Worm (Caenorhabditis elegans) whole organism, L4 larva: ENCODE data around the gene mlt-7.

Source experiments
- D1046.2 ChIP-seq: fragments of 200-800 bp; sonication (Bioruptor generic); IDR thresholded peaks from 2 replicates; pipeline ENCODE4 v1.3.6; 2022; ENCODE audit warnings: missing genetic modification characterization, missing compliant biosample characterization
- F10B5.3 ChIP-seq: sonication (generic microtip); optimal IDR thresholded peaks from 2 replicates; lab custom pipeline; 2016; ENCODE audit warnings: mild to moderate bottlenecking, missing genetic modification characterization, missing compliant biosample characterization
- T20F7.1 ChIP-seq: fragments of 200-800 bp; sonication (Bioruptor generic); optimal IDR thresholded peaks from 2 replicates; lab custom pipeline; 2018; ENCODE audit warnings: mild to moderate bottlenecking, missing genetic modification characterization, missing compliant biosample characterization
- T26A8.4 ChIP-seq: fragments of 200-800 bp; sonication (Bioruptor generic); IDR thresholded peaks from 2 replicates; pipeline ENCODE4 v1.3.6; 2022; ENCODE audit warnings: missing genetic modification characterization, missing compliant biosample characterization
- aha-1 ChIP-seq: fragments of 150-350 bp; peaks from one replicate; lab custom pipeline; 2014; ENCODE audit warnings: missing biosample characterization, missing genetic modification characterization
- arid-1 ChIP-seq: fragments of 200-800 bp; sonication (Bioruptor generic); conservative IDR thresholded peaks from 2 replicates; pipeline ENCODE4 v1.3.6; 2022; ENCODE audit warnings: missing genetic modification reagents, missing genetic modification characterization, missing compliant biosample characterization
- attf-4 ChIP-seq: sonication (generic microtip); optimal IDR thresholded peaks from 3 replicates; lab custom pipeline; 2017; ENCODE audit warnings: missing biosample characterization, missing genetic modification characterization
- ctbp-1 ChIP-seq: fragments of 200-800 bp; sonication (Bioruptor generic); IDR thresholded peaks from 2 replicates; pipeline ENCODE4 v1.3.6; 2022; ENCODE audit warnings: missing genetic modification reagents, missing genetic modification characterization, missing compliant biosample characterization
- daf-16 ChIP-seq, 3 experiments: sonication (generic microtip); optimal IDR thresholded peaks; 2 replicates each; lab custom pipeline; 2016 to 2017; ENCODE audit warnings: missing genetic modification characterization in 3 of 3, missing genetic modification reagents in 3 of 3, mild to moderate bottlenecking in 2 of 3, missing compliant biosample characterization in 2 of 3, missing biosample characterization in 1 of 3, moderate library complexity in 1 of 3
- dmd-6 ChIP-seq: fragments of 200-800 bp; sonication (Bioruptor generic); IDR thresholded peaks from 2 replicates; pipeline ENCODE4 v1.3.6; 2022; ENCODE audit warnings: missing genetic modification reagents, missing genetic modification characterization, missing compliant biosample characterization
- egl-43 ChIP-seq: fragments of 200-800 bp; sonication (Bioruptor generic); IDR thresholded peaks from 2 replicates; pipeline ENCODE4 v1.3.6; 2022; ENCODE audit warnings: missing genetic modification reagents, missing genetic modification characterization, missing compliant biosample characterization
- fos-1 ChIP-seq: fragments of 150-350 bp; optimal IDR thresholded peaks from 2 replicates; lab custom pipeline; 2014; ENCODE audit warnings: missing biosample characterization, missing genetic modification characterization
- hif-1 ChIP-seq, 2 experiments: sonication (generic microtip); optimal IDR thresholded peaks; 2 replicates each; lab custom pipeline; 2016 to 2017; ENCODE audit warnings: missing compliant biosample characterization in 2 of 2, missing genetic modification characterization in 2 of 2, missing genetic modification reagents in 2 of 2, missing genotype in 2 of 2, mild to moderate bottlenecking in 1 of 2
- lin-15B ChIP-seq: fragments of 150-350 bp; sonication (generic microtip); optimal IDR thresholded peaks from 3 replicates; lab custom pipeline; 2014; ENCODE audit warnings: missing biosample characterization, missing genetic modification characterization
- madf-5 ChIP-seq, 2 experiments: fragments of 200-800 bp; sonication (Bioruptor generic); IDR thresholded peaks; 2 replicates each; pipeline ENCODE4 v1.3.6; 2022; ENCODE audit warnings: missing compliant biosample characterization in 2 of 2, missing genetic modification characterization in 2 of 2
- mes-2 ChIP-seq: sonication (generic microtip); optimal IDR thresholded peaks from 2 replicates; lab custom pipeline; 2016; ENCODE audit warnings: missing genotype, mild to moderate bottlenecking, missing genetic modification characterization, missing compliant biosample characterization; ENCODE audit not compliant: poor library complexity, severe bottlenecking
- mxl-3 ChIP-seq: fragments of 200-800 bp; sonication (Bioruptor generic); optimal IDR thresholded peaks from 2 replicates; lab custom pipeline; 2018; ENCODE audit warnings: mild to moderate bottlenecking, missing genetic modification characterization, missing compliant biosample characterization
- nhr-42 ChIP-seq: fragments of 200-800 bp; sonication (Bioruptor generic); IDR thresholded peaks from 2 replicates; pipeline ENCODE4 v1.3.6; 2022; ENCODE audit warnings: missing genetic modification characterization, missing compliant biosample characterization
- nhr-48 ChIP-seq: sonication (generic microtip); optimal IDR thresholded peaks from 2 replicates; lab custom pipeline; 2016; ENCODE audit warnings: mild to moderate bottlenecking, missing genetic modification characterization, missing compliant biosample characterization
- php-3 ChIP-seq: fragments of 200-800 bp; sonication (Bioruptor generic); IDR thresholded peaks from 2 replicates; pipeline ENCODE4 v1.3.6; 2022; ENCODE audit warnings: missing genetic modification reagents, missing genetic modification characterization, missing compliant biosample characterization
- set-16 ChIP-seq: fragments of 200-800 bp; sonication (Bioruptor generic); IDR thresholded peaks from 2 replicates; pipeline ENCODE4 v1.3.6; 2022; ENCODE audit warnings: missing genetic modification reagents, missing genetic modification characterization, missing compliant biosample characterization
- tag-97 ChIP-seq: fragments of 200-800 bp; sonication (Bioruptor generic); IDR thresholded peaks from 2 replicates; pipeline ENCODE4 v1.3.6; 2022; ENCODE audit warnings: missing genetic modification characterization, missing compliant biosample characterization
- tra-1 ChIP-seq: fragments of 200-800 bp; sonication (Bioruptor generic); IDR thresholded peaks from 2 replicates; pipeline ENCODE4 v1.3.6; 2022; ENCODE audit warnings: missing genetic modification reagents, missing genetic modification characterization, missing compliant biosample characterization
- unc-62 ChIP-seq, 3 experiments: fragments of 150-350 bp in 1 of 3; sonication (generic microtip); optimal IDR thresholded peaks in 2 of 3; peaks in 1 of 3; 1 replicate in 1 of 3; 2 replicates in 2 of 3; lab custom pipeline; 2014 to 2017; ENCODE audit warnings: missing biosample characterization in 3 of 3, missing genetic modification characterization in 3 of 3, missing genetic modification reagents in 3 of 3, missing genotype in 1 of 3
- vab-7 ChIP-seq: fragments of 200-800 bp; sonication (Bioruptor generic); IDR thresholded peaks from 2 replicates; pipeline ENCODE4 v1.3.6; 2022; ENCODE audit warnings: missing genetic modification reagents, missing genetic modification characterization, missing compliant biosample characterization
- zfp-2 ChIP-seq: sonication (generic microtip); optimal IDR thresholded peaks from 2 replicates; lab custom pipeline; 2016; ENCODE audit warnings: mild to moderate bottlenecking, missing genetic modification characterization, missing compliant biosample characterization
- zfp-3 ChIP-seq: fragments of 200-800 bp; sonication (Bioruptor generic); conservative IDR thresholded peaks from 2 replicates; pipeline ENCODE4 v1.3.6; 2022; ENCODE audit warnings: missing genetic modification reagents, missing genetic modification characterization, missing compliant biosample characterization
- zip-11 ChIP-seq: fragments of 200-800 bp; sonication (Bioruptor generic); IDR thresholded peaks from 2 replicates; pipeline ENCODE4 v1.3.6; 2022; ENCODE audit warnings: missing genetic modification characterization, missing compliant biosample characterization

mlt-7 gene

DNA sequence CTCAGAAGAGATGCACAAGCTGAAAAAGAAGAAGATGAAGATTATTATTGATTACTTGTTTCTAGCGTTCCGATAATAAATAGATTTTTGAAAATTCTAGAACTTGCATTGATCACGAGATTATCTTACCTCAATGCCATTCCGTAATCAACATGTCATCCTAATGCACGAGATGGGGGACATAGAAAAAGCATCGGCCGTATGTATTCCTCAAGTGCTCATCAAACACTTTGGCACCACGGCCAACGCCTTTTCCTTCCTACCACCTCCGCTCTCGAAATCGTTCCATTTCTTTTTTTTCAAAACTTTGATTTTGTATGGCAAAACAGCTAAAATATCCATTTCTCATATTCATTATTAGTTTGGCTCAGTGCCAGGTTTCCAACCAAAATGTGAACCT is 34.0 kb upstream of the mlt-7 start, which contains the start of gene lat-2:
Gene lat-2, plus strand, starts transcription at position 301 of the 400 bp plus-strand sequence.
- TF ChIP-seq unc-62 (GFP tag; optimal IDR thresholded peaks at IDR 0.05 in 1 of 2; lab: Kevin White, UChicago) = peak in 1 of 2 experiments; percentile 67
- no peak for TF ChIP-seq unc-62 (tag; optimal IDR thresholded peaks at IDR 0.05; lab: Kevin White, UChicago)
- TF ChIP-seq mes-2 (tag; lab: Kevin White, UChicago) = no peak

DNA sequence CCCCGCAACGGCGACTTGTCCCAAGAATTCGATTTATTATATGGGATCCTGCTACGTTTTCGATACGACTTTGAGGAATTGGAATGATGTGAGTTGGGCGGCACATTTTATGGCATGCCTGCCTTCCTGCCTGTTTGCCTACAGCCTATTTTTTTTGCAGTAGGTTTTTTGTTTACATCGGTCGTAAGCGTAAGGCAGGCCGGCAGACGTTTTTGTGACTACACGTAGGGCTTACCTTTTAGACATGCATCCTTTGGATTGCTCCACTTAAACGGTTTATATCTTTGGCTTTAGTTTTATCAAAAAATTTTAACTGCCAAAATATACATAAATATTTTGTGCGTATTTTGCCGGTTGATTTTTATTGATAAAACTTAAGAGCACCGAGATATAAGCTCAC is 33.6 kb upstream of the mlt-7 start:
- TF ChIP-seq egl-43 (GFP tag; lab: Robert Waterston, UW) = no peak
- no peak for TF ChIP-seq madf-5 (GFP tag; IDR thresholded peaks at IDR 0.05; lab: Robert Waterston, UW)
- no peak for TF ChIP-seq tra-1 (GFP tag; lab: Robert Waterston, UW)
- TF ChIP-seq zfp-2 (tag; lab: Kevin White, UChicago) = no peak
- TF ChIP-seq zfp-3 = no peak
- TF ChIP-seq vab-7 (GFP tag; lab: Robert Waterston, UW) = no peak
- peak; percentile 91 for TF ChIP-seq aha-1 (tag; lab: Kevin White, UChicago)
- no peak for TF ChIP-seq D1046.2 (GFP tag; lab: Robert Waterston, UW)
- TF ChIP-seq set-16 (GFP tag; lab: Robert Waterston, UW) = no peak
- TF ChIP-seq, all 104 proteins: peak for 1

DNA sequence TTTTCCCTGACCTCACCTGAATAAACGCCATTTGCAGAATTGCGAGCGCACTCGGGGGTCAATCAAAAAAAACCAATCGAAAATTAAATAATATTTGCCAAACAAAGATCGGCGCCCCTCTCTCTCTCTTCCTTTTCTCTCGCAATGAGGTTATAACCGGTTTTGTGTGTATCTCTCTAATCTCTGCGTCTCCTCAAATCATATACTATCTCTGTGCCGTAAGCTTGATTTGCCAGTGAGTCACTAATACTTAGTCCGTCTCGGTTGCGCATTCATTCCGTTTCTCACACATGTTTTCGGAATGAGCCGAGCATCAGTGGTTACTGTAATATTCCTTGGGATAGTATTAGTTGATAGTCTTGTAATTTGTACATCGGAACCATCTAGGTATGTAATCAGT is 30.7 kb upstream of the mlt-7 start:
- TF ChIP-seq F10B5.3 (tag; lab: Kevin White, UChicago) (no peak), tag-97 (GFP tag; lab: Robert Waterston, UW) (no peak), hif-1 (tag; optimal IDR thresholded peaks at IDR 0.05; lab: Kevin White, UChicago) (no peak), unc-62 (GFP tag; optimal IDR thresholded peaks at IDR 0.05 in 1 of 2; lab: Kevin White, UChicago) (peak in 1 of 2 experiments; percentile 65), unc-62 (tag; optimal IDR thresholded peaks at IDR 0.05; lab: Kevin White, UChicago) (no peak)

DNA sequence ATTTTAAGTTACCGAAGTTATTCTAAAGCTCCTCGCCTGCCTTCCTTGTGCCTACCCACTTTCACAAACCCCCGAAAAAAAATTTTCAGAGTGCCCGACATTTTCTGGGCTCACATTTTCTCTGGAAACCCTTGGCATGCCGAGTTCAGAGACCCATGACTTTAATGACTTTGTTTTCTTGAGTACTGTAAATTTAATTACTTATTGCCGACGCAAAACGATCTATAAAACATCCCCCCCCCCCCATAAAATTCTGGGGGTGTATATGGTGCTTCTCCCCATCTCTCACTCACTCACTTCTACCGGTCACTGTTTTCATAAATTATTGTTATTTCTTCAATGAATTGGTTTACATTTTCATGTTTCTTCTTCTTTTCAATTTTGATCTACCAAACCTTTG is 24.9 kb upstream of the mlt-7 start, which contains the start of gene try-9:
Gene try-9, plus strand, starts transcription at position 301 of the 400 bp plus-strand sequence.
- TF ChIP-seq lin-15B (no peak), php-3 (GFP tag; lab: Robert Waterston, UW) (0 out of 2 replicates have a peak, but pooled peaks have one; percentile 26), ctbp-1 (GFP tag; lab: Robert Waterston, UW) (no peak), aha-1 (tag; lab: Kevin White, UChicago) (peak; percentile 38), dmd-6 (GFP tag; lab: Robert Waterston, UW) (no peak), zfp-3 (no peak), fos-1 (tag; lab: Kevin White, UChicago) (no peak), attf-4 (tag; lab: Kevin White, UChicago) (no peak), T26A8.4 (no peak)

DNA sequence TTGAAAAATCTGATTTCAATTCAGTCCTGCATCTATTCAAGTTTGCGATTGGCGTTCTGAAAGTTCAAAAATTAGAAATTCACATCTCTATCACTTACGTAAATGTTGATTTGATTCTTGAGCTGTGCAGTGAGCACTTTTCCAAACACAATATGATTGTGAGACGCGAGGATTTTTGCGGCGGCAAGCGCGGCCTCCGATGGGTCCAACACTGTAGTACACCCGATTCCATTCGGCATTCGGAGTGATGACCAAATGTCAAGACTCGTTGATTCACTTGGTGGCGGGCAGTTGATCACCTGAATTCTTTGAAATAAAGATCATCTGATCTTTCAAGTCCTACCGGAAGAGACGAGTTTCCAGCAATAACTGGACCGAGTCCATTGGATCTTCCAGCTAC is 23.1 kb upstream of the mlt-7 start:
- peak; percentile 96 for TF ChIP-seq aha-1 (tag; lab: Kevin White, UChicago)
- TF ChIP-seq nhr-42 (GFP tag; lab: Robert Waterston, UW) = no peak
- no peak for TF ChIP-seq zfp-3

DNA sequence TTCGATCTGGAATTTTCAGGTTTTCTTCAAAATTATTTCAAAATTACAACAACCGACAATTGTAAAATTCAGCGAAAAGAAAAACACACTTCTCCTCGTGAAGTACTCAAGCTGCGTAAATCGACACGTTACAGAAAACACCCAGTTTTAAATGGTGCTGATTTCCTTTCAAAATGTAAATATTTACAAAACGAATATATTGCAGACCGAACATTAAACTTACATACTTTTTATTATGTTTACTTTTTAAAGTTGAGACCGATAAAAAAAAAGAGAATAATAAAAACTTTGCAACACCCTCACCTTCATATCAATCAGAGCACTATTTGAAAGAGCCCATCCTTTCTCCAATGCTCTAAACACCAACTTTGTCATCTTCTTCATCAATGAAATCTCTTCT is 22.0 kb upstream of the mlt-7 start:
- TF ChIP-seq daf-16 (GFP tag; optimal IDR thresholded peaks at IDR 0.05; lab: Kevin White, UChicago) = no peak
- peak; percentile 56 for TF ChIP-seq daf-16 (tag; optimal IDR thresholded peaks at IDR 0.05; lab: Kevin White, UChicago)
- TF ChIP-seq zip-11 (GFP tag; lab: Robert Waterston, UW) = no peak
- no peak for TF ChIP-seq arid-1 (GFP tag; lab: Robert Waterston, UW)
- TF ChIP-seq mxl-3 (GFP tag; lab: Kevin White, UChicago) = no peak
- TF ChIP-seq nhr-48 (tag; lab: Kevin White, UChicago) = no peak
- no peak for TF ChIP-seq T20F7.1 (GFP tag; lab: Kevin White, UChicago)
- TF ChIP-seq dmd-6 (GFP tag; lab: Robert Waterston, UW) = no peak
